Worm (Caenorhabditis elegans) whole organism, L3 larva: ENCODE measurements around the gene B0244.16.

Source experiments
- R02D3.7 ChIP-seq: fragments of 150-350 bp; optimal IDR thresholded peaks from 2 replicates; lab custom pipeline; 2014; ENCODE audit warnings: missing biosample characterization, missing genetic modification characterization
- aly-2 ChIP-seq: fragments of 150-350 bp; optimal IDR thresholded peaks from 2 replicates; lab custom pipeline; 2014; ENCODE audit warnings: missing biosample characterization, missing genetic modification characterization
- ama-1 ChIP-seq: fragments of 150-350 bp; optimal IDR thresholded peaks from 2 replicates; lab custom pipeline; 2018
- ceh-16 ChIP-seq: sonication (generic microtip); optimal IDR thresholded peaks from 2 replicates; lab custom pipeline; 2017; ENCODE audit warnings: missing biosample characterization, missing genetic modification characterization
- ceh-28 ChIP-seq: fragments of 150-350 bp; optimal IDR thresholded peaks from 2 replicates; lab custom pipeline; 2014; ENCODE audit warnings: missing biosample characterization, missing genetic modification reagents, missing genetic modification characterization
- daf-12 ChIP-seq: fragments of 150-350 bp; optimal IDR thresholded peaks from 2 replicates; lab custom pipeline; 2014; ENCODE audit warnings: missing biosample characterization, missing genetic modification reagents, missing genetic modification characterization
- egl-27 ChIP-seq: sonication (generic microtip); optimal IDR thresholded peaks from 4 replicates; lab custom pipeline; 2017; ENCODE audit warnings: missing biosample characterization, missing genetic modification reagents, missing genetic modification characterization
- egl-5 ChIP-seq: fragments of 150-350 bp; optimal IDR thresholded peaks from 2 replicates; lab custom pipeline; 2017; ENCODE audit warnings: missing biosample characterization, missing genetic modification reagents, missing genetic modification characterization, inconsistent platforms
- elt-1 ChIP-seq: fragments of 150-350 bp; optimal IDR thresholded peaks from 2 replicates; lab custom pipeline; 2014; ENCODE audit warnings: missing biosample characterization, missing genetic modification characterization
- elt-2 ChIP-seq: sonication (generic microtip); optimal IDR thresholded peaks from 2 replicates; lab custom pipeline; 2016; ENCODE audit warnings: missing genetic modification reagents, mild to moderate bottlenecking, missing genetic modification characterization, missing compliant biosample characterization
- eor-1 ChIP-seq, 2 experiments: fragments of 150-350 bp; optimal IDR thresholded peaks; 2 replicates each; lab custom pipeline; 2014 to 2018; ENCODE audit warnings: missing biosample characterization in 2 of 2, missing genetic modification characterization in 2 of 2
- fkh-2 ChIP-seq: fragments of 150-350 bp; optimal IDR thresholded peaks from 2 replicates; lab custom pipeline; 2014; ENCODE audit warnings: missing biosample characterization, missing genetic modification reagents, missing genetic modification characterization
- fos-1 ChIP-seq: fragments of 150-350 bp; optimal IDR thresholded peaks from 2 replicates; lab custom pipeline; 2014; ENCODE audit warnings: missing biosample characterization, missing genetic modification characterization
- hmg-11 ChIP-seq: sonication (generic microtip); optimal IDR thresholded peaks from 2 replicates; lab custom pipeline; 2016; ENCODE audit warnings: missing genetic modification characterization, missing compliant biosample characterization
- jun-1 ChIP-seq: fragments of 150-350 bp; optimal IDR thresholded peaks from 2 replicates; lab custom pipeline; 2014; ENCODE audit warnings: missing biosample characterization, missing genetic modification reagents, missing genetic modification characterization
- lin-15B ChIP-seq: fragments of 150-350 bp; optimal IDR thresholded peaks from 2 replicates; lab custom pipeline; 2014; ENCODE audit warnings: missing biosample characterization, missing genetic modification characterization
- lin-39 ChIP-seq: fragments of 150-350 bp; optimal IDR thresholded peaks from 2 replicates; lab custom pipeline; 2018; ENCODE audit warnings: missing biosample characterization, missing genetic modification reagents, missing genetic modification characterization
- lsy-12 ChIP-seq: sonication (generic microtip); optimal IDR thresholded peaks from 2 replicates; lab custom pipeline; 2016; ENCODE audit warnings: mild to moderate bottlenecking, missing genetic modification characterization, missing compliant biosample characterization
- mdl-1 ChIP-seq: fragments of 150-350 bp; optimal IDR thresholded peaks from 2 replicates; lab custom pipeline; 2014; ENCODE audit warnings: missing biosample characterization, missing genetic modification characterization
- mml-1 ChIP-seq: fragments of 150-350 bp; sonication (generic microtip); optimal IDR thresholded peaks from 3 replicates; lab custom pipeline; 2014; ENCODE audit warnings: missing biosample characterization, missing genetic modification characterization
- nfya-1 ChIP-seq: sonication (generic microtip); optimal IDR thresholded peaks from 2 replicates; lab custom pipeline; 2017; ENCODE audit warnings: missing genetic modification characterization, mild to moderate bottlenecking, missing compliant biosample characterization, antibody characterized with exemption, moderate library complexity; ENCODE audit not compliant: insufficient read depth
- nhr-11 ChIP-seq: fragments of 150-350 bp; optimal IDR thresholded peaks from 2 replicates; lab custom pipeline; 2014; ENCODE audit warnings: missing biosample characterization, missing genetic modification characterization
- nhr-23 ChIP-seq: fragments of 150-350 bp; optimal IDR thresholded peaks from 2 replicates; lab custom pipeline; 2014; ENCODE audit warnings: missing biosample characterization, missing genetic modification reagents, missing genetic modification characterization
- nhr-237 ChIP-seq: fragments of 150-350 bp; optimal IDR thresholded peaks from 2 replicates; lab custom pipeline; 2014; ENCODE audit warnings: missing biosample characterization, missing genetic modification characterization
- nhr-25 ChIP-seq: sonication (generic microtip); optimal IDR thresholded peaks from 2 replicates; lab custom pipeline; 2017; ENCODE audit warnings: missing biosample characterization, missing genetic modification characterization
- nhr-28 ChIP-seq: fragments of 150-350 bp; optimal IDR thresholded peaks from 2 replicates; lab custom pipeline; 2014; ENCODE audit warnings: missing biosample characterization, missing genetic modification characterization
- nhr-43 ChIP-seq: sonication (generic microtip); optimal IDR thresholded peaks from 2 replicates; lab custom pipeline; 2016; ENCODE audit warnings: mild to moderate bottlenecking, missing genetic modification characterization, missing compliant biosample characterization; ENCODE audit not compliant: poor library complexity, severe bottlenecking
- nhr-67 ChIP-seq: fragments of 150-350 bp; optimal IDR thresholded peaks from 2 replicates; lab custom pipeline; 2014; ENCODE audit warnings: missing biosample characterization, missing genetic modification characterization
- nhr-76 ChIP-seq: fragments of 150-350 bp; sonication (generic microtip); optimal IDR thresholded peaks from 5 replicates; lab custom pipeline; 2014; ENCODE audit warnings: missing biosample characterization, missing genetic modification characterization
- nhr-77 ChIP-seq: fragments of 150-350 bp; optimal IDR thresholded peaks from 2 replicates; lab custom pipeline; 2014; ENCODE audit warnings: missing biosample characterization, missing genetic modification characterization
- pha-4 ChIP-seq: fragments of 150-350 bp; optimal IDR thresholded peaks from 2 replicates; lab custom pipeline; 2014; ENCODE audit warnings: missing biosample characterization, missing genetic modification reagents, missing genetic modification characterization
- pqm-1 ChIP-seq: fragments of 150-350 bp; optimal IDR thresholded peaks from 2 replicates; lab custom pipeline; 2017; ENCODE audit warnings: missing biosample characterization, missing genetic modification characterization, inconsistent platforms
- sea-2 ChIP-seq: fragments of 150-350 bp; sonication (generic microtip); optimal IDR thresholded peaks from 4 replicates; lab custom pipeline; 2014; ENCODE audit warnings: missing biosample characterization, missing genetic modification reagents, missing genetic modification characterization
- snpc-4 ChIP-seq: fragments of 150-350 bp; optimal IDR thresholded peaks from 2 replicates; lab custom pipeline; 2014; ENCODE audit warnings: missing biosample characterization, missing genetic modification characterization
- unc-39 ChIP-seq: sonication (generic microtip); optimal IDR thresholded peaks from 4 replicates; lab custom pipeline; 2017; ENCODE audit warnings: missing biosample characterization, missing genetic modification characterization
- unc-62 ChIP-seq: fragments of 150-350 bp; sonication (generic microtip); optimal IDR thresholded peaks from 4 replicates; lab custom pipeline; 2014; ENCODE audit warnings: missing biosample characterization, missing genetic modification reagents, missing genetic modification characterization
- zag-1 ChIP-seq: fragments of 150-350 bp; optimal IDR thresholded peaks from 2 replicates; lab custom pipeline; 2014; ENCODE audit warnings: missing biosample characterization, missing genetic modification characterization
- ztf-11 ChIP-seq: fragments of 150-350 bp; optimal IDR thresholded peaks from 2 replicates; lab custom pipeline; 2014; ENCODE audit warnings: missing biosample characterization, missing genetic modification characterization

Gene B0244.16

ce11 chrIII:5721888-5722287 is 18.9 kb upstream of the B0244.16 start:
- no peak for TF ChIP-seq sea-2
- TF ChIP-seq hmg-11 (tag; lab: Kevin White, UChicago): peak; percentile 41
- no peak for TF ChIP-seq zag-1 (tag; lab: Kevin White, UChicago)
- TF ChIP-seq nhr-25 (tag; lab: Kevin White, UChicago): peak; percentile 24
- no peak for TF ChIP-seq ama-1 (lab: Kevin White, UChicago)
- TF ChIP-seq nhr-43: peak; percentile 90
- peak; percentile 91 for TF ChIP-seq elt-2 (tag; lab: Kevin White, UChicago)
- TF ChIP-seq pha-4: peak; percentile 54
- no peak for TF ChIP-seq nhr-11
- TF ChIP-seq daf-12 (tag; lab: Kevin White, UChicago): no peak
- no peak for TF ChIP-seq fos-1
- peak; percentile 79 for TF ChIP-seq ceh-28 (tag; lab: Kevin White, UChicago)
- peak; percentile 85 for TF ChIP-seq snpc-4 (tag; lab: Kevin White, UChicago)
- TF ChIP-seq aly-2 (tag; lab: Kevin White, UChicago): no peak
- TF ChIP-seq mml-1 (tag; lab: Kevin White, UChicago): no peak
- TF ChIP-seq eor-1 (tag; optimal IDR thresholded peaks at IDR 0.05; lab: Kevin White, UChicago): no peak
- TF ChIP-seq nhr-76: no peak
- no peak for TF ChIP-seq nfya-1
- TF ChIP-seq egl-5: no peak
- TF ChIP-seq R02D3.7 (tag; lab: Kevin White, UChicago): peak; percentile 42
- TF ChIP-seq ceh-16 (tag; lab: Kevin White, UChicago): no peak
- peak; percentile 87 for TF ChIP-seq pqm-1 (tag; lab: Kevin White, UChicago)
- no peak for TF ChIP-seq fkh-2 (tag; lab: Kevin White, UChicago)
- TF ChIP-seq elt-1: peak; percentile 50
- TF ChIP-seq jun-1 (tag; lab: Kevin White, UChicago): peak; percentile 22
- TF ChIP-seq lin-39 (tag; lab: Kevin White, UChicago): no peak
- peak; percentile 52 for TF ChIP-seq lin-15B (tag; lab: Kevin White, UChicago)
- peak; percentile 74 for TF ChIP-seq nhr-23 (tag; lab: Kevin White, UChicago)
- TF ChIP-seq lsy-12 (tag; lab: Kevin White, UChicago): peak; percentile 83
- no peak for TF ChIP-seq unc-39
- no peak for TF ChIP-seq nhr-237 (tag; lab: Kevin White, UChicago)
- TF ChIP-seq, all 47 proteins: peak for 14

ce11 chrIII:5722550-5722949 is 18.2 kb upstream of the B0244.16 start, which contains the start of gene wrm-1:
wrm-1 (plus strand) TSS chrIII:5722850.
- TF ChIP-seq nhr-76 (no peak), egl-27 (tag; lab: Kevin White, UChicago) (no peak)

- TF ChIP-seq nhr-25 (tag; lab: Kevin White, UChicago) (no peak), unc-62 (GFP tag; lab: Kevin White, UChicago) (no peak), egl-5 (no peak), ztf-11 (tag; lab: Kevin White, UChicago) (no peak), elt-1 (no peak), ceh-16 (tag; lab: Kevin White, UChicago) (no peak), zag-1 (tag; lab: Kevin White, UChicago) (no peak), ceh-28 (tag; lab: Kevin White, UChicago) (no peak), jun-1 (tag; lab: Kevin White, UChicago) (no peak)
Measured at ce11 chrIII:5727827-5728226, 12.9 kb upstream of the B0244.16 start, which contains the start of gene egg-1. egg-1 (plus strand) TSS chrIII:5728180.

ce11 chrIII:5729367-5729766 is 11.4 kb upstream of the B0244.16 start:
- TF ChIP-seq nhr-237 (tag; lab: Kevin White, UChicago): no peak
- no peak for TF ChIP-seq nhr-23 (tag; lab: Kevin White, UChicago)
- no peak for TF ChIP-seq zag-1 (tag; lab: Kevin White, UChicago)
- TF ChIP-seq nhr-77 (tag; lab: Kevin White, UChicago): no peak
- no peak for TF ChIP-seq aly-2 (tag; lab: Kevin White, UChicago)
- no peak for TF ChIP-seq nhr-11
- no peak for TF ChIP-seq snpc-4 (tag; lab: Kevin White, UChicago)
- TF ChIP-seq fkh-2 (tag; lab: Kevin White, UChicago): no peak
- TF ChIP-seq egl-5: no peak
- TF ChIP-seq nhr-28: no peak
- TF ChIP-seq nhr-43: no peak
- TF ChIP-seq jun-1 (tag; lab: Kevin White, UChicago): no peak
- TF ChIP-seq pha-4: no peak
- TF ChIP-seq lin-15B (tag; lab: Kevin White, UChicago): no peak
- TF ChIP-seq mml-1 (tag; lab: Kevin White, UChicago): no peak
- no peak for TF ChIP-seq unc-62 (GFP tag; lab: Kevin White, UChicago)
- TF ChIP-seq nhr-67: no peak
- TF ChIP-seq mdl-1 (tag; lab: Kevin White, UChicago): no peak
- TF ChIP-seq elt-1: no peak
